Worm (Caenorhabditis elegans) whole organism, L2 larva: Measurements from ENCODE around the gene Y37E11B.10.

ENCODE experiments used
- C34F6.9 ChIP-seq: fragments of 150-350 bp; optimal IDR thresholded peaks from 2 replicates; lab custom pipeline; 2014; ENCODE audit warnings: missing biosample characterization, missing genetic modification characterization
- F13H6.1 ChIP-seq: sonication (generic microtip); optimal IDR thresholded peaks from 2 replicates; lab custom pipeline; 2016; ENCODE audit warnings: missing genetic modification characterization, missing compliant biosample characterization
- R02D3.7 ChIP-seq: fragments of 150-350 bp; optimal IDR thresholded peaks from 2 replicates; lab custom pipeline; 2014; ENCODE audit warnings: missing biosample characterization, missing genetic modification characterization
- Y55F3AM.14 ChIP-seq: fragments of 200-800 bp; sonication (Bioruptor generic); optimal IDR thresholded peaks from 2 replicates; lab custom pipeline; 2018; ENCODE audit warnings: mild to moderate bottlenecking, missing genetic modification characterization, missing compliant biosample characterization
- ZK546.5 ChIP-seq: sonication (generic microtip); optimal IDR thresholded peaks from 2 replicates; lab custom pipeline; 2017; ENCODE audit warnings: missing biosample characterization, missing genetic modification characterization
- alr-1 ChIP-seq: fragments of 150-350 bp; optimal IDR thresholded peaks from 2 replicates; lab custom pipeline; 2014; ENCODE audit warnings: missing biosample characterization, missing genetic modification characterization
- aly-2 ChIP-seq: fragments of 150-350 bp; optimal IDR thresholded peaks from 2 replicates; lab custom pipeline; 2014; ENCODE audit warnings: missing biosample characterization, missing genetic modification characterization
- ama-1 ChIP-seq: fragments of 150-350 bp; optimal IDR thresholded peaks from 2 replicates; lab custom pipeline; 2018; ENCODE audit warnings: inconsistent platforms
- blmp-1 ChIP-seq: sonication (generic microtip); optimal IDR thresholded peaks from 2 replicates; lab custom pipeline; 2017; ENCODE audit warnings: missing genetic modification characterization, mild to moderate bottlenecking, missing compliant biosample characterization, antibody characterized with exemption, moderate library complexity; ENCODE audit not compliant: insufficient read depth
- ceh-16 ChIP-seq: fragments of 150-350 bp; optimal IDR thresholded peaks from 2 replicates; lab custom pipeline; 2014; ENCODE audit warnings: missing biosample characterization, missing genetic modification characterization
- ceh-82 ChIP-seq: fragments of 150-350 bp; optimal IDR thresholded peaks from 2 replicates; lab custom pipeline; 2014; ENCODE audit warnings: missing biosample characterization, missing genetic modification characterization
- crh-2 ChIP-seq: sonication (generic microtip); optimal IDR thresholded peaks from 2 replicates; lab custom pipeline; 2017; ENCODE audit warnings: missing biosample characterization, missing genetic modification characterization
- dmd-4 ChIP-seq: sonication (generic microtip); optimal IDR thresholded peaks from 2 replicates; lab custom pipeline; 2017; ENCODE audit warnings: missing biosample characterization, missing genetic modification characterization
- egl-27 ChIP-seq: sonication (generic microtip); optimal IDR thresholded peaks from 3 replicates; lab custom pipeline; 2017; ENCODE audit warnings: missing biosample characterization, missing genetic modification reagents, missing genetic modification characterization
- elt-1 ChIP-seq: fragments of 150-350 bp; optimal IDR thresholded peaks from 2 replicates; lab custom pipeline; 2014; ENCODE audit warnings: missing biosample characterization, missing genetic modification characterization
- elt-3 ChIP-seq: sonication (generic microtip); optimal IDR thresholded peaks from 2 replicates; lab custom pipeline; 2017; ENCODE audit warnings: missing biosample characterization, missing genetic modification characterization
- fos-1 ChIP-seq: fragments of 150-350 bp; optimal IDR thresholded peaks from 2 replicates; lab custom pipeline; 2014; ENCODE audit warnings: missing biosample characterization, missing genetic modification characterization
- gmeb-1 ChIP-seq: fragments of 150-350 bp; optimal IDR thresholded peaks from 2 replicates; lab custom pipeline; 2014; ENCODE audit warnings: missing biosample characterization, missing genetic modification characterization
- lin-11 ChIP-seq: fragments of 150-350 bp; sonication (generic microtip); optimal IDR thresholded peaks from 2 replicates; lab custom pipeline; 2014; ENCODE audit warnings: missing biosample characterization, missing genetic modification characterization, inconsistent platforms, mixed read lengths
- lin-13 ChIP-seq: fragments of 150-350 bp; optimal IDR thresholded peaks from 2 replicates; lab custom pipeline; 2014; ENCODE audit warnings: missing biosample characterization, missing genetic modification reagents, missing genetic modification characterization
- lin-39 ChIP-seq: fragments of 150-350 bp; optimal IDR thresholded peaks from 2 replicates; lab custom pipeline; 2014; ENCODE audit warnings: missing biosample characterization, missing genetic modification reagents, missing genetic modification characterization
- lsy-2 ChIP-seq, 2 experiments: fragments of 150-350 bp in 1 of 2; sonication (generic microtip) in 1 of 2; optimal IDR thresholded peaks; 2 replicates each; lab custom pipeline; 2014 to 2017; ENCODE audit warnings: missing biosample characterization in 2 of 2, missing genetic modification characterization in 2 of 2
- mab-5 ChIP-seq: fragments of 150-350 bp; optimal IDR thresholded peaks from 2 replicates; lab custom pipeline; 2014; ENCODE audit warnings: missing biosample characterization, missing genetic modification characterization
- mbf-1 ChIP-seq: sonication (generic microtip); optimal IDR thresholded peaks from 2 replicates; lab custom pipeline; 2017; ENCODE audit warnings: missing biosample characterization, missing genetic modification characterization
- mdl-1 ChIP-seq, 2 experiments: fragments of 150-350 bp in 1 of 2; sonication (generic microtip) in 1 of 2; optimal IDR thresholded peaks; 2 replicates each; lab custom pipeline; 2017; ENCODE audit warnings: missing biosample characterization in 2 of 2, missing genetic modification characterization in 2 of 2
- nhr-10 ChIP-seq: sonication (generic microtip); optimal IDR thresholded peaks from 2 replicates; lab custom pipeline; 2017; ENCODE audit warnings: missing biosample characterization, missing genetic modification characterization
- nhr-11 ChIP-seq: fragments of 150-350 bp; optimal IDR thresholded peaks from 2 replicates; lab custom pipeline; 2014; ENCODE audit warnings: missing biosample characterization, missing genetic modification characterization
- nhr-12 ChIP-seq: fragments of 150-350 bp; optimal IDR thresholded peaks from 2 replicates; lab custom pipeline; 2014; ENCODE audit warnings: missing biosample characterization, missing genetic modification characterization
- nhr-129 ChIP-seq: fragments of 150-350 bp; optimal IDR thresholded peaks from 2 replicates; lab custom pipeline; 2014; ENCODE audit warnings: missing biosample characterization, missing genetic modification characterization
- nhr-21 ChIP-seq: fragments of 150-350 bp; optimal IDR thresholded peaks from 2 replicates; lab custom pipeline; 2014; ENCODE audit warnings: missing biosample characterization, missing genetic modification characterization
- nhr-23 ChIP-seq: fragments of 150-350 bp; optimal IDR thresholded peaks from 2 replicates; lab custom pipeline; 2014; ENCODE audit warnings: missing biosample characterization, missing genetic modification reagents, missing genetic modification characterization
- nhr-237 ChIP-seq: fragments of 150-350 bp; optimal IDR thresholded peaks from 2 replicates; lab custom pipeline; 2014; ENCODE audit warnings: missing biosample characterization, missing genetic modification characterization
- nhr-25 ChIP-seq: fragments of 150-350 bp; sonication (generic microtip); optimal IDR thresholded peaks from 3 replicates; lab custom pipeline; 2014; ENCODE audit warnings: missing biosample characterization, missing genetic modification characterization
- nhr-6 ChIP-seq: fragments of 150-350 bp; optimal IDR thresholded peaks from 2 replicates; lab custom pipeline; 2014; ENCODE audit warnings: missing biosample characterization, missing genetic modification characterization
- nhr-77 ChIP-seq: fragments of 150-350 bp; optimal IDR thresholded peaks from 2 replicates; lab custom pipeline; 2014; ENCODE audit warnings: missing biosample characterization, missing genetic modification characterization
- peb-1 ChIP-seq: fragments of 150-350 bp; optimal IDR thresholded peaks from 2 replicates; lab custom pipeline; 2014; ENCODE audit warnings: missing biosample characterization, missing genetic modification characterization
- sem-4 ChIP-seq: fragments of 150-350 bp; optimal IDR thresholded peaks from 2 replicates; lab custom pipeline; 2014; ENCODE audit warnings: missing biosample characterization, missing genetic modification reagents, missing genetic modification characterization
- skn-1 ChIP-seq: sonication (generic microtip); optimal IDR thresholded peaks from 2 replicates; lab custom pipeline; 2017; ENCODE audit warnings: missing biosample characterization, missing genetic modification characterization
- sma-3 ChIP-seq: sonication (generic microtip); optimal IDR thresholded peaks from 2 replicates; lab custom pipeline; 2016; ENCODE audit warnings: missing genetic modification reagents, missing genetic modification characterization, missing compliant biosample characterization
- sma-9 ChIP-seq, 2 experiments: fragments of 150-350 bp in 1 of 2; sonication (generic microtip) in 1 of 2; optimal IDR thresholded peaks; 2 replicates each; lab custom pipeline; 2014 to 2016; ENCODE audit warnings: missing genetic modification characterization in 2 of 2, mild to moderate bottlenecking in 1 of 2, missing biosample characterization in 1 of 2, missing compliant biosample characterization in 1 of 2, missing genetic modification reagents in 1 of 2, moderate library complexity in 1 of 2
- snpc-4 ChIP-seq: fragments of 150-350 bp; optimal IDR thresholded peaks from 2 replicates; lab custom pipeline; 2014; ENCODE audit warnings: missing biosample characterization, missing genetic modification characterization
- unc-39 ChIP-seq: fragments of 150-350 bp; optimal IDR thresholded peaks from 2 replicates; lab custom pipeline; 2014; ENCODE audit warnings: missing biosample characterization, missing genetic modification characterization
- unc-55 ChIP-seq: fragments of 150-350 bp; sonication (generic microtip); optimal IDR thresholded peaks from 3 replicates; lab custom pipeline; 2014; ENCODE audit warnings: missing biosample characterization, missing genetic modification reagents, missing genetic modification characterization
- unc-62 ChIP-seq: fragments of 150-350 bp; optimal IDR thresholded peaks from 2 replicates; lab custom pipeline; 2014; ENCODE audit warnings: missing biosample characterization, missing genetic modification reagents, missing genetic modification characterization
- zag-1 ChIP-seq: fragments of 150-350 bp; optimal IDR thresholded peaks from 2 replicates; lab custom pipeline; 2014; ENCODE audit warnings: missing biosample characterization, missing genetic modification characterization
- ztf-1 ChIP-seq: fragments of 200-800 bp; sonication (Bioruptor generic); conservative IDR thresholded peaks from 2 replicates; pipeline ENCODE4 v1.3.6; 2022; ENCODE audit warnings: missing genetic modification characterization, missing compliant biosample characterization
- ztf-11 ChIP-seq: sonication (generic microtip); optimal IDR thresholded peaks from 2 replicates; lab custom pipeline; 2017; ENCODE audit warnings: missing biosample characterization, missing genetic modification characterization
- ztf-4 ChIP-seq: fragments of 150-350 bp; optimal IDR thresholded peaks from 2 replicates; lab custom pipeline; 2014; ENCODE audit warnings: missing biosample characterization, missing genetic modification characterization

Gene Y37E11B.10

DNA sequence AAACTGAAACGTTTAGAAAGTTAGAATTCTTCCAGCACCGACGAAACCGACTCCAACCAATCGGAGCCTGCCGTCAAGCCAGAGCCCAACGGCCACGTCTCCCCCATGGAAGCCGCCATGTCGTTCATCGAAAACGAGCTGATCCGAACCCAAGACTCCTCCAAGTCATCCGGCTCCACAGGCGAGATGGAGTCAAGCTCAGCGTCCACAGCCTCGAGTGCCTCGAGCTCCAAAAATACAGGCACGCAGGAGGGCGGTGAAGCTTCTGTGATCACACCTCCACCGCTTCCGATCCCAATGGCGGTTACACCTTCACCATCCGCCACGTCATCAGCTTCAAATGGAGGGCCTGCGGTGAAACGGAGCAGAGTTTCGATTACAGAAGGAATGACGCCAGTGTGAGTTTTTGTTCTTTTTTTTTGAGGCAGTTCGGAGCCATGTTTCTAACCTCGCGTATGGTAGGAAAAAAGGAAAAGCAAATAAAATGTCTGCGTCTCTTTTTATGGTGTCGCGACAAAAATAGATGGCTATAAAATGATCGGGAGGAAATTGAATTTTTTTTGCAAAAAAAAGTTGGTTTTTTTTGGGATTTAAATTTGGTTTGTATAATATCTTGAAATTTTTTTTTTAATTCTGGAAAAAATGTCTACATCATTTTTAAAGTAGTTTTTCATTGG is 32.1 kb upstream of the Y37E11B.10 start:
- no peak for TF ChIP-seq dmd-4
- no peak for TF ChIP-seq nhr-10 (tag; lab: Kevin White, UChicago)
- TF ChIP-seq aly-2 (tag; lab: Kevin White, UChicago), result no peak
- TF ChIP-seq C34F6.9, result no peak
- TF ChIP-seq sem-4 (tag; lab: Kevin White, UChicago), result no peak
- TF ChIP-seq mdl-1 (tag; optimal IDR thresholded peaks at IDR 0.05; lab: Kevin White, UChicago), result no peak
- TF ChIP-seq blmp-1, result no peak

ce11 chrIV:3636528-3637129 is 30.4 kb upstream of the Y37E11B.10 start, which contains the start of gene madf-9:
Gene madf-9, plus strand, starts transcription at chrIV:3637079.
- peak; percentile 39 for TF ChIP-seq nhr-25 (tag; lab: Kevin White, UChicago)
- TF ChIP-seq lin-13 (GFP tag; lab: Kevin White, UChicago), result peak; percentile 33
- TF ChIP-seq ama-1, result no peak
- TF ChIP-seq nhr-12 (tag; lab: Kevin White, UChicago), result no peak
- TF ChIP-seq sma-3 (GFP tag; lab: Kevin White, UChicago), result peak; percentile 67
- no peak for TF ChIP-seq ztf-1
- TF ChIP-seq nhr-129 (tag; lab: Kevin White, UChicago), result peak; percentile 44
- TF ChIP-seq ZK546.5 (tag; lab: Kevin White, UChicago), result no peak
- TF ChIP-seq aly-2 (tag; lab: Kevin White, UChicago), result no peak
- no peak for TF ChIP-seq sem-4 (tag; lab: Kevin White, UChicago)
- peak; percentile 83 for TF ChIP-seq peb-1
- peak; percentile 76 for TF ChIP-seq nhr-21 (tag; lab: Kevin White, UChicago)
- TF ChIP-seq nhr-77, result no peak
- TF ChIP-seq crh-2 (tag; lab: Kevin White, UChicago), result no peak
- TF ChIP-seq egl-27 (tag; lab: Kevin White, UChicago), result no peak
- no peak for TF ChIP-seq dmd-4
- TF ChIP-seq fos-1 (tag; lab: Kevin White, UChicago), result peak; percentile 24
- no peak for TF ChIP-seq ceh-16 (tag; lab: Kevin White, UChicago)
- no peak for TF ChIP-seq unc-62 (GFP tag; lab: Kevin White, UChicago)
- TF ChIP-seq lin-39 (tag; lab: Kevin White, UChicago), result no peak
- TF ChIP-seq F13H6.1 (tag; lab: Kevin White, UChicago), result peak; percentile 88
- no peak for TF ChIP-seq skn-1
- peak; percentile 14 for TF ChIP-seq C34F6.9
- peak; percentile 50 for TF ChIP-seq gmeb-1 (tag; lab: Kevin White, UChicago)
- TF ChIP-seq R02D3.7, result no peak
- no peak for TF ChIP-seq alr-1 (tag; lab: Kevin White, UChicago)
- no peak for TF ChIP-seq elt-3 (tag; lab: Kevin White, UChicago)
- no peak for TF ChIP-seq lin-11 (tag; lab: Kevin White, UChicago)
- peak; percentile 32 for TF ChIP-seq snpc-4 (tag; lab: Kevin White, UChicago)
- peak; percentile 31 for TF ChIP-seq Y55F3AM.14 (GFP tag; lab: Kevin White, UChicago)
- no peak for TF ChIP-seq nhr-10 (tag; lab: Kevin White, UChicago)
- peak; percentile 62 for TF ChIP-seq unc-55 (GFP tag; lab: Kevin White, UChicago)
- TF ChIP-seq elt-1 (tag; lab: Kevin White, UChicago), result no peak
- peak; percentile 39 for TF ChIP-seq unc-39 (tag; lab: Kevin White, UChicago)
- TF ChIP-seq nhr-6 (tag; lab: Kevin White, UChicago), result no peak
- TF ChIP-seq blmp-1, result peak; percentile 0
- peak; percentile 32 for TF ChIP-seq mab-5 (tag; lab: Kevin White, UChicago)
- TF ChIP-seq sma-9 (GFP tag; optimal IDR thresholded peaks at IDR 0.05; lab: Kevin White, UChicago), result peak; percentile 83
- TF ChIP-seq sma-9 (tag; optimal IDR thresholded peaks at IDR 0.05; lab: Kevin White, UChicago), result no peak
- no peak for TF ChIP-seq nhr-237 (tag; lab: Kevin White, UChicago)
- TF ChIP-seq nhr-23 (tag; lab: Kevin White, UChicago), result no peak
- TF ChIP-seq mdl-1 (tag; optimal IDR thresholded peaks at IDR 0.05; lab: Kevin White, UChicago), result peak; percentile 77 to 81
- no peak for TF ChIP-seq ceh-82
- TF ChIP-seq lsy-2 (tag; optimal IDR thresholded peaks at IDR 0.05; lab: Kevin White, UChicago), result peak in 1 of 2 experiments; percentile 51
- no peak for TF ChIP-seq ztf-4 (tag; lab: Kevin White, UChicago)
- TF ChIP-seq mbf-1, result no peak
- peak; percentile 59 for TF ChIP-seq zag-1 (tag; lab: Kevin White, UChicago)
- TF ChIP-seq ztf-11, result no peak
- TF ChIP-seq nhr-11 (tag; lab: Kevin White, UChicago), result no peak
